Worm (Caenorhabditis elegans): ENCODE data around the gene C07B5.6.

The C07B5.6 gene

DNA sequence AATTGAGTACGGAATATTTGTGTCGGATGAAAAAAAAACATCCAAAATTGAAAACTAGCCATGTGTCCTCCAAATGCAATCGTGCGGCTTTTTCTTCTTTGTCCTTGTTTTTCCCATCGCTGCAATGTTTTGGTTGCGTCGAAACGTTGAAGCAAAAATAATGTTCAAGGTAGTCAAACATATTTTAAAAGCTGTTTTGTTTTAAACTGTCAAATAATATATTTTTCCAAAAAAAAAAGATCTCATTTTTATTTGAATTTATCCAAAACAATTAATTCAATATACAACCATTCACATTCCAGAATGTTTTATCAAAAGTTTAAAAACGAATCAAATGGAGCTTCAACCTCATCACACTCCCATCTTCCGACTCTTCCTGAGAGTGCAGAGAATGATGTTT is at the start of gene C07B5.6:
C07B5.6 (plus strand) TSS at position 301 of the 400 bp plus-strand sequence.
- TF ChIP-seq W03F9.2 (tag; optimal IDR thresholded peaks at IDR 0.05) (no peak), him-1 (tag; optimal IDR thresholded peaks at IDR 0.05) (no peak), dao-5 (tag; optimal IDR thresholded peaks at IDR 0.05) (no peak)

DNA sequence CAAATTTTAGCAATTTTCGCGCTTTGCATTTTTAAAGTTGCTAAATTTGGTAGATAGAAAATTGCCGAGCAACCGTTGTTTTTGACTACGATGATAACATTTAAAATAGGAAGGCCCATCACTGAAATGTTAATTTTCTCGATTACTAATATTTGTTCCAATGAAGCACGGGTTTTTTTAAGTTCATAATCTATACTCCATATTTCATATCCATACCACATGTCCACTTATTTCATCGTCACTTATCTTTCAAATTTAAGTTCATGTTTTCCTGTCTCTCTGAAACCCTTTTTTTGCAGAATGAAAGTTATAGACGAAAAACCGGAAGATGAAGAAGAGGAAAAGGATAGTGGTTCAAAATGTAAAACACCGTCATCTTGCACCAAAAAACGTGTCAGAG is 46.6 kb upstream of the C07B5.6 start, which contains the start of gene gap-2:
gap-2 (plus strand) TSS at position 301 of the 400 bp plus-strand sequence.
- TF ChIP-seq dao-5 (tag; optimal IDR thresholded peaks at IDR 0.05) (no peak), W03F9.2 (tag; optimal IDR thresholded peaks at IDR 0.05) (no peak), him-1 (tag; optimal IDR thresholded peaks at IDR 0.05) (no peak)

DNA sequence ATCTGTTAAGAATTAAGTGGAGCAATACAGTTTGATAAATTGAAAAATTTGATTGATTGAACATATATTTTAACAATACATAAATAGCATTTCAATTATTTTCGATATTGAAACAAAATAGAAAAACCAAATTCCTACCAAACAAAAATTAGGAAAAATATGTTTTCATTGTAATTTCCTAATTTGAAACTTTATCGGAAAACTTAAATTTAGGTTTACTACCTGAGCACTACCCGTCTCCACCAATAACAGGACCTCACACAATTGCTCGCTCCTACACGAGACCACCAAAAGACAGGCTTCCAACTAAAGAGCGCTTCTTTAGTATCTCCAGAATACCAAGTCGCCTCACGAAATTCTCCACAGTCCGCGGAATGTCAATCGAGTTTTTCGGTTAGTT is 42.1 kb upstream of the C07B5.6 start:
- no peak for TF ChIP-seq W03F9.2 (tag; optimal IDR thresholded peaks at IDR 0.05)
- no peak for TF ChIP-seq dao-5 (tag; optimal IDR thresholded peaks at IDR 0.05)
- TF ChIP-seq him-1 (tag; optimal IDR thresholded peaks at IDR 0.05): no peak

DNA sequence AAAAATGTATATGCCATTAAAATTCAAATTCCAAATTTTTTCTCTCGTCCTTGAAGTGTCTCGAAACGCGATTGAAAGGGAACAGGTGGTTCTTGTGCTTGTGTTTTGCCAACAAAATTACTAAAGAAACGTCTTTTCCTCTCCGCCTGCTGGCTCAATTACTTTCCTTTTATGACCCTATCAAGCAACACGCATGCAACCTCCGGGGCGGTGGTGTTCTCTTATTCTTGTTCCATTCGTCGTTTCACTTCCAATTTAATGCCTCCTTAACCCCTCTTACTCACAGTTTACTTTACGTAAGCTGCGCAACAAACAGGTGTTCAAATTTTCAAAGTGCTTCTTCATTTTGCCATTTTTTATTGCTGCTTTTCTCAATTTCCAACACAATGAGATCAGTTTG is 35.1 kb upstream of the C07B5.6 start:
- TF ChIP-seq dao-5 (tag; optimal IDR thresholded peaks at IDR 0.05): no peak
- no peak for TF ChIP-seq him-1 (tag; optimal IDR thresholded peaks at IDR 0.05)
- TF ChIP-seq W03F9.2 (tag; optimal IDR thresholded peaks at IDR 0.05): no peak

DNA sequence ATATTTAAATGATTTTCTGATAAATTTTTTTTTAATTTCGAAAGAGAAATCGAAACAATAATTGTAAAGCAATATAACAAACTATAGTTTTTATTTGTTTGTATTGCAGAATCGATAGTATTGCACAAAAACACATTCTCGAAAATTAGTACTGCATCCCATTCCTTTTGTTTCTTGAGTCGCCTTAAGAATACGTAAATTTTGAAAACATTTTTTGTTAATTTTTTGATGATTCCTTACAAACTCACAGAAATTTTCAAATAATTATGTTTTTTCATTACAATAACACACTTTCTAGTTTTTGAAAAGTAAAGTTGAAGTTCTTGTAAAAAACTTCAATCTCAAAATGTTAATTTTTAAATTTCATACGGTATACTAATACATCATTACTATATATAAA is 32.7 kb upstream of the C07B5.6 start:
- TF ChIP-seq W03F9.2 (tag; optimal IDR thresholded peaks at IDR 0.05): no peak
- no peak for TF ChIP-seq dao-5 (tag; optimal IDR thresholded peaks at IDR 0.05)
- TF ChIP-seq him-1 (tag; optimal IDR thresholded peaks at IDR 0.05): no peak

DNA sequence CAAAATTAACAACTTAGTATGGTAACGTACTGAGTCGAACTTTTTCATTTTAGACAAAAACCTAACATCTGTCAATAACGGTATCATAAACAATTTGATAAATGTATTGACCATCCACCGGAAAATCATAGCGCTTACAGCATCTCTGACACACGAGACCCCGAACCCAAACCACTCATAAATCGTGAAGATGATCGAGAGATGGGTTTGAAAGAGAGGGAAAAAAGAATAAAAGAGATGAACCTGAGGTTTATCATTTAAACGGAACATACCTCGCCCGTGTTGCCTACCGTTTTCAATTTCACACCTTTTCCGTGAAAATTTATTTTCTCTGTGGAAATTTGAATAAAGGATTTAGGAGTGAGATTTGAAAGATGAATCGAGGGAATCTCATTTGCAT is 29.2 kb upstream of the C07B5.6 start:
- TF ChIP-seq W03F9.2 (tag; optimal IDR thresholded peaks at IDR 0.05): no peak

DNA sequence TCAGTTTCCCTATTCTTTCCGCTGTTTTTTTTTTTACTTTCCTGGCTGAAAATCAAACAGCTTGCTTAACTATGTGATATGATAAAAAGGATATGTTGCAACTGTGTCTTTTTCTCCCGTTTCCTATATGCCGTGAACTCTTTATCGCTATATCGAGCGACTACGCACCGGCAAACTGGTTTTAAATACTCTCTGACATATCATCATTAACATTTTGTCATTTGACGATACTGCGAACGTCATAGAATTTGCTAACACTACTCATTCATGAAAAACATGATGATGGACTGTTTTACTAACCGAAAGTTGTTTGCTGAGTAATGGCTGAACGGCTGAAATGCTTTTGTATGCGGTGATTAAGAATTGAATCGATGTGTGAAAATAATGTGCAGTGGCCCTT is 27.4 kb upstream of the C07B5.6 start:
- TF ChIP-seq him-1 (tag; optimal IDR thresholded peaks at IDR 0.05): no peak
- TF ChIP-seq W03F9.2 (tag; optimal IDR thresholded peaks at IDR 0.05): no peak
- TF ChIP-seq dao-5 (tag; optimal IDR thresholded peaks at IDR 0.05): no peak

DNA sequence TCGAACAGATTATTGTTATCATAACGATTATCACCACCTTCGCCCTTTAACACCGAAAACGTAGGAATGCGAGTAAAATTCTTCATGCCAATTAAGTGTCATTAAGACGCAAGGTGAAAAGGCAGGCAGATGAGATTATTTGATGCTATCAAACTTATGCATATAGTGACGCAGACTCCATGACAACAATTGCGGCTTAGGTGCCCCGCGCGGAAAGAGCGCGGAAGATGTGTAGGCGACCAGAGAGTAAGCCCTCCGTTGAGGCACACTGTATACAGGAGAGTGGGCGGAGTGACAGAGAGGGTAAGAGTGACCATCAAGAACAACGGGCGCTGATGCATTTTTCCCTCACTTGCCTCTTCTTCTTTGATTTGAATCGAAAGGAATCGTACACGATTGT is 24.2 kb upstream of the C07B5.6 start:
- no peak for TF ChIP-seq dao-5 (tag; optimal IDR thresholded peaks at IDR 0.05)
- TF ChIP-seq him-1 (tag; optimal IDR thresholded peaks at IDR 0.05): no peak

DNA sequence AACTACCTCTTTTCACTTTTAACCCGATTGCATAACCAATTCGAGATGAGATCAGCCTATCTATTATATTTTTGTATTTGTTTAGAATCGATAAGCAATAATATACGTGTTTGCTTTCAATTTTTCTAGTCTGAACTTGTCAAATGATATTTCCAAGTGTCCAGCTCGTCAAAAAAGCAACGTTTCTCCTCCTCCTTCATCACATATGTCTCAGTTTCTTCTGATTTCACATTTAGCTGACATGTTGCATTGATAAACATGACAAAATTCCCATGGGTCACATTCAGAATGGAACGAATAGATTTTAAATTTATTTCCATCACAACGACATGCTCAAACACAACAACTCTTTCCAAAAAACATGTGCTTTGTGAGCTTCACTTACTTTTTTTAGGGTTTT is 19.5 kb upstream of the C07B5.6 start:
- TF ChIP-seq him-1 (tag; optimal IDR thresholded peaks at IDR 0.05) (no peak), W03F9.2 (tag; optimal IDR thresholded peaks at IDR 0.05) (no peak), dao-5 (tag; optimal IDR thresholded peaks at IDR 0.05) (no peak)

DNA sequence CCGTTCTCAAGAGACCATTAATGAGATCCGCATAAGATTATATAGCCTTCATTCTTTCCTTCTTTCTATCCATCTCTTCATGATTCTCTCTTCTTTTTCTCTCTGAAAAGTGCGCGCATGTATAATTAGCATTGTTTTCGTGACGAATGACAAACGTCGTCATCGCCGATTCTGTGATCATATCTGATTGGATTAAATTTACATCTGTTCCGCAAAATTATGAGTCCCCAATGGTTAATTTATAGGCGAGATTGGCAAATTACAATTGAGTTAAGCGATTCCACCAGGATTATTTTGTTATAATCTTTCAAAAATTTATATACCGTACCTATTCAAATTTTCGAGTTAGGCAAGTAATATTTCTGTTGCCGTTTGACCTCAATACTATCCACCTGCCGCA is 14.6 kb upstream of the C07B5.6 start:
- no peak for TF ChIP-seq him-1 (tag; optimal IDR thresholded peaks at IDR 0.05)
- no peak for TF ChIP-seq dao-5 (tag; optimal IDR thresholded peaks at IDR 0.05)
- no peak for TF ChIP-seq W03F9.2 (tag; optimal IDR thresholded peaks at IDR 0.05)

DNA sequence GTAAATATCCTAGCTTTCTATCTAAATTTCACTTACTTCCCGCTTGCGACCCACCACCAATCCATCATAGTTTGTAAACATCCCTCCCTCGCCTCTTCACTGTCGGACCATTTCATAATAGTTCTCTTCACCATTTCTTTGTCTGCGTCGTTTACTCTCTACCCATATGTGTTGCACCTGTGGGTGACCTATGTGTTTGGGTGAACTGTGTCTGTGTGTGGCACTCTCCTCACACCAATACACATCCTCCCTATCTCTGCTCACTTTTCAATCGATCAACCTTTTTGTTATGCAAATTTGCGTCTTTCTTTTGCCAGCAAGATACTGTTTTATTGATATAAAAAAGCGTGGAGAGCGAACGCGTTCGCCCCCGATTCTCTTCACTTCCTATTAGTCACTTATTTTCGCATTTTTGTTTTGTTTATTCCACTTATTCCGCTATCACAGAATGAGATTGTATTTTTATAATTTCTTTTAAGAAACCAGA is 13.9 kb upstream of the C07B5.6 start:
- TF ChIP-seq W03F9.2 (tag; optimal IDR thresholded peaks at IDR 0.05) (no peak), him-1 (tag; optimal IDR thresholded peaks at IDR 0.05) (no peak), dao-5 (tag; optimal IDR thresholded peaks at IDR 0.05) (no peak)

DNA sequence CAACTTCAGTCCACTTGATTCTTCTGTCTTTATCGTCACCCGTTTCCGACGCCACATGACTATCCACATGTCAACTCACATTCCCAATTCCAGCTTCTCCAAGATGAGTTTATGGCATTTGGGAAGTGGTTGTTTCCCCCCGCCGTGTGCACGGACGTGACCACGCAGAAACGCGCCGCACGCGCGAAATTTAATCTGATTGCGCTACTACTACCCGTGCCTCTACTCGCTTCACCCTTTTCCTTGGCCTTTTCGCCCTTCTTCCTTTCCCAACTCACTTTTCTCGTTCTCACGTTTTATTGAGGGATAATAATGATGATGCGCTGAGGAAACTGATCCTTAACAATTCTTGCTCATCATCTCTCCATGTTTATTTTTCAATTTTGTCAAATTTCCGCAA is 12.5 kb upstream of the C07B5.6 start:
- no peak for TF ChIP-seq dao-5 (tag; optimal IDR thresholded peaks at IDR 0.05)
- TF ChIP-seq W03F9.2 (tag; optimal IDR thresholded peaks at IDR 0.05): no peak
- TF ChIP-seq him-1 (tag; optimal IDR thresholded peaks at IDR 0.05): no peak

DNA sequence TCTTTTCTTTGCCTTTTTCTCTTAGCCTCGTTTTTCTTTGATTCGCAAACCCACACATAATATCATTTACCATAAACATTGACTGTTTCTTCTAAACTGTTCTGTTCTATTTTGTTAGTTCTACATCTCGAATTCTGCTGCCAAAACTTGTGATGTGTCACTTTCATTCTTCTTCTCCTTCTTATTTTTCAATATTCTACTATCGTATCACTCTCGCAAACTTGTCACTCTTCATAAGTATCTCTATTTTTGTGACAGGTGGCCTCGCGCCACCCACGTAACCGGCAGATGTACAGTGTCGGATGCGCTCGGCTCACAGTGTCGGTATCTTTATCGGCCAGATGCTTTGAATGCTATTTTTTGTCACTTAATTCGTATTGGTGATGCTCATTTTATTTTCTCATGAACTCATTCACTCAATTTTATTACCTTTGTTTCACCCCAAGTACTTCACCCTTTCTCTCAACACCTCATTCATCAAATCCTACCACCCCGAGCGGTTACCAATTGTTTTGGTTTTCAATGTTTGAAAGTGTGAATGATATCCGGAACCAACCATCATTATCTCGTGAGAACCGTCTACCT is 10.3 kb upstream of the C07B5.6 start:
- no peak for TF ChIP-seq dao-5 (tag; optimal IDR thresholded peaks at IDR 0.05)
- no peak for TF ChIP-seq him-1 (tag; optimal IDR thresholded peaks at IDR 0.05)
- no peak for TF ChIP-seq W03F9.2 (tag; optimal IDR thresholded peaks at IDR 0.05)

DNA sequence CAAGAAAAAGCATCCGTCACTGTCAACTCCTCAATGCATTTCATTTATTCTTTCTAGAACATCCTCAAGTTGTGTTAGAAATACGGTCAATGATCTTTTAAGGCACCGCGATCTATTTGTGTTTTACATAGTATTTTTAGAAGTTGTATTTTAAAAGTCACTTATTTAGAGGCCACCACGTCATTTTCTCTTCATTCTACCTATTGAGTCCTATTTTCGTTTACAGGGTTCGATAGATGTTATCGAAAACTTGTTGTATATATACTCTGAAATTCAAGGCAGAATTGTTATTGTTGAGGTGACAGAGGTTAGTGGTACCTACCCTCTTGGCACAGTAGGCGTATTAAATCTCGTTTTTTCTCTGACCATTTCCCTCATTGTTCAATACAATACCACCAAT is 9.3 kb upstream of the C07B5.6 start:
- TF ChIP-seq him-1 (tag; optimal IDR thresholded peaks at IDR 0.05) (no peak), dao-5 (tag; optimal IDR thresholded peaks at IDR 0.05) (no peak), W03F9.2 (tag; optimal IDR thresholded peaks at IDR 0.05) (no peak)

DNA sequence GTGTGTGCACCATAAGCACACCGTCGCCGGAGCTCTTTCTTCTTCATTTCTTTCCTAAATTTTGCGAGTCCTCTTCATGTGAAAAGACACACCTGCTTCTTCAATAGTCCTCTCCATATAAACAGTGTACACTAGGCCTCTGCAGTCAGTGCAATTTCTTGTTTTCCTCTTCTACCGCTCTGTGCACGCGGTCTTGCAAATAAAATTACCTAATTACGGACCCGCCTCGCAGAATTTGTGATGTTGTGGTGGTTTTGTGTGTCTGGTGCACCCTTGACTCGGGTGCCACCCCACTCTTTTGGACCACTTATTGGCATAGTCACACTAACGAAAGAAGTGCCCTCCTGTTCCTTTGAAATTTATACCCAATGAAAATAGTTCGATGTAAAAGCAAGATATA is 8.9 kb upstream of the C07B5.6 start:
- no peak for TF ChIP-seq him-1 (tag; optimal IDR thresholded peaks at IDR 0.05)
- no peak for TF ChIP-seq W03F9.2 (tag; optimal IDR thresholded peaks at IDR 0.05)
- TF ChIP-seq dao-5 (tag; optimal IDR thresholded peaks at IDR 0.05): no peak
